Fruit fly (Drosophila melanogaster): ENCODE data around the gene Brd.
A peak's percentile ranks its signal among the peaks of the same experiment; 100 is the strongest.

Brd gene

dm6 chr3L:15011638-15012335 lies 39.3 kb downstream of the Brd start (continued):
- TF ChIP-seq vnd (GFP tag; IDR thresholded peaks at IDR 0.05; ENCODE audit: partially characterized antibody) (no peak), Abd-B (GFP tag; optimal IDR thresholded peaks at IDR 0.05) (peak; percentile 87), lola (GFP tag; optimal IDR thresholded peaks at IDR 0.05) (peak in 1 of 3 experiments; percentile 80), tio (GFP tag; optimal IDR thresholded peaks at IDR 0.05) (peak; percentile 48), ftz-f1 (GFP tag; optimal IDR thresholded peaks at IDR 0.05) (no peak), zfh2 (GFP tag; optimal IDR thresholded peaks at IDR 0.05) (no peak), CG16815 (GFP tag; optimal IDR thresholded peaks at IDR 0.05) (peak; percentile 41), toy (GFP tag; IDR thresholded peaks at IDR 0.05) (no peak), ssp (GFP tag; IDR thresholded peaks at IDR 0.05) (peak; percentile 45; the same call in 1 of the 2 replicates), seq (GFP tag; IDR thresholded peaks at IDR 0.05) (peak; percentile 65), CG12236 (GFP tag; optimal IDR thresholded peaks at IDR 0.05) (no peak), CG12071 (GFP tag; optimal IDR thresholded peaks at IDR 0.05) (peak; percentile 41), YL-1 (GFP tag; optimal IDR thresholded peaks at IDR 0.05) (no peak), CG2120 (GFP tag; optimal IDR thresholded peaks at IDR 0.05) (peak; percentile 68), CG9727 (GFP tag; optimal IDR thresholded peaks at IDR 0.05) (peak; percentile 81), Gug (GFP tag; IDR thresholded peaks at IDR 0.05) (peak; percentile 43; the same call in 2 of the 4 replicates), sob (GFP tag; IDR thresholded peaks at IDR 0.05) (peak; percentile 80), CG3065 (GFP tag; optimal IDR thresholded peaks at IDR 0.05) (no peak), CG12744 (GFP tag; optimal IDR thresholded peaks at IDR 0.05) (no peak), GATAe (GFP tag; conservative IDR thresholded peaks at IDR 0.05) (no peak), Rfx (GFP tag; IDR thresholded peaks at IDR 0.05) (peak; percentile 75), CG12769 (tag; optimal IDR thresholded peaks at IDR 0.05) (peak; percentile 18), CG7928 (GFP tag; optimal IDR thresholded peaks at IDR 0.05) (no peak), CG1529 (GFP tag; optimal IDR thresholded peaks at IDR 0.05) (peak; percentile 53), Hand (GFP tag; optimal IDR thresholded peaks at IDR 0.05) (peak; percentile 27), CG10366 (GFP tag; IDR thresholded peaks at IDR 0.05) (peak; percentile 70), hkb (optimal IDR thresholded peaks at IDR 0.05) (no peak), hkb (GFP tag; IDR thresholded peaks at IDR 0.05) (peak; percentile 86), gcm (GFP tag; optimal IDR thresholded peaks at IDR 0.05) (peak; percentile 84), croc (GFP tag; conservative IDR thresholded peaks at IDR 0.05) (peak; percentile 38; the same call in 2 of the 3 replicates), Dip3 (GFP tag; optimal IDR thresholded peaks at IDR 0.05) (no peak), gt (GFP tag; IDR thresholded peaks at IDR 0.05) (no peak), mld (GFP tag; IDR thresholded peaks at IDR 0.05; ENCODE audit: partially characterized antibody) (no peak), kay (GFP tag; optimal IDR thresholded peaks at IDR 0.05) (peak; percentile 47), CG15696 (tag; optimal IDR thresholded peaks at IDR 0.05) (peak; percentile 82), CG2889 (GFP tag; IDR thresholded peaks at IDR 0.05) (peak; percentile 24; the same call in 1 of the 3 replicates), repo (GFP tag; optimal IDR thresholded peaks at IDR 0.05) (no peak), Deaf1 (tag; optimal IDR thresholded peaks at IDR 0.05) (peak; percentile 51), Rx (GFP tag; IDR thresholded peaks at IDR 0.05) (0 out of 2 replicates have a peak, but pooled peaks have one; percentile 11), CG1792 (GFP tag; optimal IDR thresholded peaks at IDR 0.05) (peak; percentile 62), CG3847 (GFP tag; IDR thresholded peaks at IDR 0.05) (peak; percentile 50; the same call in 1 of the 2 replicates), Sry-β (GFP tag; optimal IDR thresholded peaks at IDR 0.05) (no peak), CG4404 (GFP tag; IDR thresholded peaks at IDR 0.05) (peak; percentile 50), HmgD (GFP tag; optimal IDR thresholded peaks at IDR 0.05) (no peak), CG7987 (GFP tag; optimal IDR thresholded peaks at IDR 0.05) (peak; percentile 31), Myb (GFP tag; optimal IDR thresholded peaks at IDR 0.05) (no peak), CG18764 (GFP tag; optimal IDR thresholded peaks at IDR 0.05) (peak; percentile 48), oc (tag; optimal IDR thresholded peaks at IDR 0.05) (peak; percentile 64), CG10274 (GFP tag; optimal IDR thresholded peaks at IDR 0.05) (peak; percentile 2), chinmo (GFP tag; IDR thresholded peaks at IDR 0.05; ENCODE audit: partially characterized antibody) (no peak)
